Worm (Caenorhabditis elegans) whole organism, young adult: Measurements from ENCODE around the gene C02B8.7.

Experiments used
- B0019.2 ChIP-seq: fragments of 200-800 bp; sonication (Bioruptor generic); conservative IDR thresholded peaks from 2 replicates; pipeline ENCODE4 v1.3.6; 2022; ENCODE audit warnings: missing genetic modification reagents, missing genetic modification characterization, missing compliant biosample characterization
- C17E4.6 ChIP-seq: fragments of 200-800 bp; sonication (Bioruptor generic); IDR thresholded peaks from 2 replicates; pipeline ENCODE4 v1.3.6; 2022; ENCODE audit warnings: missing genetic modification reagents, missing genetic modification characterization, missing compliant biosample characterization
- D2030.7 ChIP-seq: fragments of 200-800 bp; sonication (Bioruptor generic); IDR thresholded peaks from 2 replicates; pipeline ENCODE4 v1.3.6; 2022; ENCODE audit warnings: missing genetic modification reagents, missing genetic modification characterization, missing compliant biosample characterization
- F23B12.7 ChIP-seq: sonication (generic microtip); optimal IDR thresholded peaks from 2 replicates; lab custom pipeline; 2017; ENCODE audit warnings: missing genetic modification characterization, mild to moderate bottlenecking, missing compliant biosample characterization, antibody characterized with exemption, moderate library complexity; ENCODE audit not compliant: insufficient read depth
- F33H1.4 ChIP-seq: fragments of 200-800 bp; sonication (Bioruptor generic); IDR thresholded peaks from 2 replicates; pipeline ENCODE4 v1.3.6; 2022; ENCODE audit warnings: missing genetic modification reagents, missing genetic modification characterization, missing compliant biosample characterization
- F57A8.1 ChIP-seq: fragments of 200-800 bp; sonication (Bioruptor generic); optimal IDR thresholded peaks from 2 replicates; lab custom pipeline; 2018; ENCODE audit warnings: mild to moderate bottlenecking, missing genetic modification characterization, moderate library complexity, missing compliant biosample characterization
- K11D2.4 ChIP-seq: fragments of 200-800 bp; sonication (Bioruptor generic); IDR thresholded peaks from 2 replicates; pipeline ENCODE4 v1.3.6; 2022; ENCODE audit warnings: missing genetic modification reagents, missing genetic modification characterization, missing compliant biosample characterization
- T07F8.4 ChIP-seq: sonication (generic microtip); optimal IDR thresholded peaks from 2 replicates; lab custom pipeline; 2016; ENCODE audit warnings: mild to moderate bottlenecking, missing genetic modification characterization, moderate library complexity, missing compliant biosample characterization
- T26A5.8 ChIP-seq: sonication (generic microtip); optimal IDR thresholded peaks from 2 replicates; lab custom pipeline; 2016; ENCODE audit warnings: missing genetic modification characterization, missing compliant biosample characterization
- Y67H2A.10 ChIP-seq: fragments of 200-800 bp; sonication (Bioruptor generic); conservative IDR thresholded peaks from 2 replicates; pipeline ENCODE4 v1.3.6; 2022; ENCODE audit warnings: missing genetic modification reagents, missing genetic modification characterization, missing compliant biosample characterization
- ZK185.1 ChIP-seq: sonication (generic microtip); optimal IDR thresholded peaks from 2 replicates; lab custom pipeline; 2016; ENCODE audit warnings: mild to moderate bottlenecking, missing genetic modification characterization, missing compliant biosample characterization; ENCODE audit not compliant: poor library complexity, severe bottlenecking
- aptf-3 ChIP-seq: fragments of 200-800 bp; sonication (Bioruptor generic); IDR thresholded peaks from 2 replicates; pipeline ENCODE4 v1.3.6; 2022; ENCODE audit warnings: missing genetic modification characterization, missing compliant biosample characterization
- athp-1 ChIP-seq: sonication (generic microtip); optimal IDR thresholded peaks from 2 replicates; lab custom pipeline; 2017; ENCODE audit warnings: mild to moderate bottlenecking, missing genetic modification characterization, missing compliant biosample characterization
- attf-5 ChIP-seq: fragments of 200-800 bp; sonication (Bioruptor generic); optimal IDR thresholded peaks from 2 replicates; lab custom pipeline; 2018; ENCODE audit warnings: mild to moderate bottlenecking, missing genetic modification characterization, missing compliant biosample characterization
- attf-6 ChIP-seq: fragments of 200-800 bp; sonication (Bioruptor generic); IDR thresholded peaks from 2 replicates; pipeline ENCODE4 v1.3.6; 2022; ENCODE audit warnings: missing genetic modification reagents, missing genetic modification characterization, missing compliant biosample characterization
- ceh-40 ChIP-seq: fragments of 200-800 bp; sonication (Bioruptor generic); IDR thresholded peaks from 2 replicates; pipeline ENCODE4 v1.3.6; 2022; ENCODE audit warnings: missing genetic modification characterization, missing compliant biosample characterization
- ceh-58 ChIP-seq: fragments of 200-800 bp; sonication (Bioruptor generic); IDR thresholded peaks from 2 replicates; pipeline ENCODE4 v1.3.6; 2022; ENCODE audit warnings: missing genetic modification characterization, missing compliant biosample characterization
- ceh-79 ChIP-seq: sonication (generic microtip); optimal IDR thresholded peaks from 2 replicates; lab custom pipeline; 2017; ENCODE audit warnings: mild to moderate bottlenecking, missing genetic modification characterization, missing compliant biosample characterization
- die-1 ChIP-seq: sonication (generic microtip); optimal IDR thresholded peaks from 2 replicates; lab custom pipeline; 2016; ENCODE audit warnings: missing genotype, mild to moderate bottlenecking, missing genetic modification characterization, missing compliant biosample characterization
- dpff-1 ChIP-seq: sonication (generic microtip); optimal IDR thresholded peaks from 2 replicates; lab custom pipeline; 2017; ENCODE audit warnings: mild to moderate bottlenecking, missing genetic modification characterization, missing compliant biosample characterization
- egl-18 ChIP-seq: fragments of 200-800 bp; sonication (Bioruptor generic); IDR thresholded peaks from 2 replicates; pipeline ENCODE4 v1.3.6; 2022; ENCODE audit warnings: missing genetic modification reagents, missing genetic modification characterization, missing compliant biosample characterization
- egl-44 ChIP-seq: fragments of 200-800 bp; sonication (Bioruptor generic); IDR thresholded peaks from 2 replicates; pipeline ENCODE4 v1.3.6; 2022; ENCODE audit warnings: missing genetic modification reagents, missing genetic modification characterization, missing compliant biosample characterization
- ekl-4 ChIP-seq: fragments of 200-800 bp; sonication (Bioruptor generic); IDR thresholded peaks from 2 replicates; pipeline ENCODE4 v1.3.6; 2022; ENCODE audit warnings: missing genetic modification reagents, missing genetic modification characterization, missing compliant biosample characterization
- ets-4 ChIP-seq: fragments of 200-800 bp; sonication (Bioruptor generic); optimal IDR thresholded peaks from 2 replicates; lab custom pipeline; 2018; ENCODE audit warnings: mild to moderate bottlenecking, missing genetic modification characterization, missing compliant biosample characterization
- fkh-3 ChIP-seq: sonication (generic microtip); optimal IDR thresholded peaks from 2 replicates; lab custom pipeline; 2016; ENCODE audit warnings: mild to moderate bottlenecking, missing genetic modification characterization, missing compliant biosample characterization
- hlh-12 ChIP-seq: sonication (generic microtip); optimal IDR thresholded peaks from 2 replicates; lab custom pipeline; 2016; ENCODE audit warnings: missing genetic modification characterization, missing compliant biosample characterization
- lin-35 ChIP-seq, 3 experiments: fragments of 150-350 bp in 2 of 3; sonication (generic microtip) in 1 of 3; optimal IDR thresholded peaks; 2 replicates each; lab custom pipeline; 2014 to 2018; ENCODE audit warnings: missing biosample characterization in 3 of 3, missing genetic modification characterization in 3 of 3, missing genetic modification reagents in 3 of 3
- lin-54 ChIP-seq: fragments of 200-800 bp; sonication (Bioruptor generic); optimal IDR thresholded peaks from 2 replicates; lab custom pipeline; 2018; ENCODE audit warnings: mild to moderate bottlenecking, missing genetic modification characterization, missing compliant biosample characterization
- lir-1 ChIP-seq: fragments of 200-800 bp; sonication (Bioruptor generic); conservative IDR thresholded peaks from 2 replicates; pipeline ENCODE4 v1.3.6; 2022; ENCODE audit warnings: missing genetic modification reagents, missing genetic modification characterization, missing compliant biosample characterization
- madf-10 ChIP-seq: sonication (generic microtip); optimal IDR thresholded peaks from 2 replicates; lab custom pipeline; 2016; ENCODE audit warnings: mild to moderate bottlenecking, missing genetic modification characterization, missing compliant biosample characterization
- madf-6 ChIP-seq: fragments of 200-800 bp; sonication (Bioruptor generic); IDR thresholded peaks from 2 replicates; pipeline ENCODE4 v1.3.6; 2022; ENCODE audit warnings: missing genetic modification reagents, missing genetic modification characterization, missing compliant biosample characterization
- mxl-1 ChIP-seq: sonication (generic microtip); optimal IDR thresholded peaks from 2 replicates; lab custom pipeline; 2016; ENCODE audit warnings: missing genetic modification characterization, missing compliant biosample characterization
- nhr-120 ChIP-seq: fragments of 200-800 bp; sonication (Bioruptor generic); IDR thresholded peaks from 2 replicates; pipeline ENCODE4 v1.3.6; 2022; ENCODE audit warnings: missing genetic modification characterization, missing compliant biosample characterization
- nhr-179 ChIP-seq: sonication (generic microtip); optimal IDR thresholded peaks from 2 replicates; lab custom pipeline; 2016; ENCODE audit warnings: mild to moderate bottlenecking, missing genetic modification characterization, missing compliant biosample characterization
- pbrm-1 ChIP-seq: fragments of 200-800 bp; sonication (Bioruptor generic); IDR thresholded peaks from 2 replicates; pipeline ENCODE4 v1.3.6; 2022; ENCODE audit warnings: missing genetic modification reagents, missing genetic modification characterization, missing compliant biosample characterization
- repo-1 ChIP-seq: sonication (generic microtip); optimal IDR thresholded peaks from 2 replicates; lab custom pipeline; 2017; ENCODE audit warnings: mild to moderate bottlenecking, missing genetic modification characterization, missing compliant biosample characterization
- snpc-1.3 ChIP-seq: sonication (generic microtip); optimal IDR thresholded peaks from 2 replicates; lab custom pipeline; 2017; ENCODE audit warnings: missing genetic modification characterization, mild to moderate bottlenecking, missing compliant biosample characterization, antibody characterized with exemption, moderate library complexity, missing genotype, missing genetic modification reagents; ENCODE audit not compliant: insufficient read depth
- sptf-2 ChIP-seq: fragments of 200-800 bp; sonication (Bioruptor generic); optimal IDR thresholded peaks from 2 replicates; lab custom pipeline; 2018; ENCODE audit warnings: mild to moderate bottlenecking, missing genetic modification characterization, missing compliant biosample characterization
- unc-130 ChIP-seq: sonication (generic microtip); optimal IDR thresholded peaks from 2 replicates; lab custom pipeline; 2016; ENCODE audit warnings: missing genetic modification reagents, missing genetic modification characterization, missing compliant biosample characterization
- xnd-1 ChIP-seq: sonication (generic microtip); optimal IDR thresholded peaks from 2 replicates; lab custom pipeline; 2016; ENCODE audit warnings: missing genotype, missing genetic modification reagents, missing genetic modification characterization, missing compliant biosample characterization
- ztf-18 ChIP-seq: sonication (generic microtip); optimal IDR thresholded peaks from 2 replicates; lab custom pipeline; 2016; ENCODE audit warnings: missing genotype, mild to moderate bottlenecking, missing genetic modification characterization, missing compliant biosample characterization
- ztf-3 ChIP-seq: fragments of 200-800 bp; sonication (Bioruptor generic); optimal IDR thresholded peaks from 2 replicates; lab custom pipeline; 2018; ENCODE audit warnings: mild to moderate bottlenecking, missing genetic modification characterization, missing compliant biosample characterization
- ztf-6 ChIP-seq: fragments of 200-800 bp; sonication (Bioruptor generic); IDR thresholded peaks from 2 replicates; pipeline ENCODE4 v1.3.6; 2022; ENCODE audit warnings: missing genetic modification reagents, missing genetic modification characterization, missing compliant biosample characterization

Gene C02B8.7

ce11 chrX:8163555-8163954 lies 25.9 kb upstream of the C02B8.7 start (continued):
- TF ChIP-seq repo-1 (no peak), F33H1.4 (GFP tag; lab: Robert Waterston, UW) (no peak), B0019.2 (GFP tag; lab: Robert Waterston, UW) (no peak), xnd-1 (tag; lab: Kevin White, UChicago) (no peak), K11D2.4 (GFP tag; lab: Robert Waterston, UW) (0 out of 2 replicates have a peak, but pooled peaks have one; percentile 51), nhr-120 (GFP tag; lab: Robert Waterston, UW) (no peak), aptf-3 (0 out of 2 replicates have a peak, but pooled peaks have one; percentile 66), ztf-18 (tag; lab: Kevin White, UChicago) (no peak), mxl-1 (tag; lab: Kevin White, UChicago) (no peak), unc-130 (GFP tag; lab: Kevin White, UChicago) (no peak), T07F8.4 (tag; lab: Kevin White, UChicago) (no peak), athp-1 (tag; lab: Kevin White, UChicago) (no peak), ets-4 (GFP tag; lab: Kevin White, UChicago) (no peak), egl-44 (GFP tag; lab: Robert Waterston, UW) (0 out of 2 replicates have a peak, but pooled peaks have one; percentile 14), pbrm-1 (GFP tag; lab: Robert Waterston, UW) (0 out of 2 replicates have a peak, but pooled peaks have one; percentile 39), madf-10 (no peak), snpc-1.3 (tag; lab: Kevin White, UChicago) (no peak), attf-6 (GFP tag; lab: Robert Waterston, UW) (no peak), nhr-179 (no peak), egl-18 (GFP tag; lab: Robert Waterston, UW) (no peak), fkh-3 (tag; lab: Kevin White, UChicago) (peak; percentile 3), F57A8.1 (GFP tag; lab: Kevin White, UChicago) (no peak), ceh-40 (GFP tag; lab: Robert Waterston, UW) (no peak), ekl-4 (GFP tag; lab: Robert Waterston, UW) (no peak), T26A5.8 (no peak), C17E4.6 (GFP tag; lab: Robert Waterston, UW) (no peak), ceh-79 (tag; lab: Kevin White, UChicago) (peak; percentile 11), ztf-3 (GFP tag; lab: Kevin White, UChicago) (no peak), lin-54 (GFP tag; lab: Kevin White, UChicago) (no peak), D2030.7 (no peak), ZK185.1 (tag; lab: Kevin White, UChicago) (no peak), lir-1 (GFP tag; lab: Robert Waterston, UW) (peak; percentile 56), lin-35 (GFP tag; optimal IDR thresholded peaks at IDR 0.05; lab: Kevin White, UChicago) (no peak), attf-5 (GFP tag; lab: Kevin White, UChicago) (no peak), madf-6 (no peak), hlh-12 (tag; lab: Kevin White, UChicago) (no peak), sptf-2 (peak; percentile 40), F23B12.7 (tag; lab: Kevin White, UChicago) (no peak), ztf-6 (GFP tag; lab: Robert Waterston, UW) (0 out of 2 replicates have a peak, but pooled peaks have one; percentile 9)

DNA sequence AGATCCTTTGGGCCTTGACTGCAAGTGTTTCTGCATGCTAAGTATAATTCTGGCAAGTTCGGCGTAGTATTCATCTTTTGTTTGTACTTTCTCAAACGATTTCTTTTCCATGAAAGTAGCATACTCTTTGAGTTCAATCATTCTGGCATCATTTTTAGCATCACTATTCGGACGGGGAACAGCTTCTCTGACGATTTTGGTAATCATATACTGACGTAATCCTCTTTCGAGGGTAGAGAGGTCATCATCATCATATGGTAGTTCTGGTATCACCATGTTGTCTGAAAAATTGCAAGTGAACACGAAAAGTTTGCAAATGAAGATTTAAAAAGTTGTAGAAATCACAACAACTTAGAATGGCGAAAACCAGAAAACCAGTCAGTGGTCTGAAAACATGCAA lies 25.1 kb upstream of the C02B8.7 start, which contains the start of gene F22F1.3:
Gene F22F1.3 (minus strand): TSS at position 281 of the 400 bp plus-strand sequence.
- no peak for TF ChIP-seq egl-18 (GFP tag; lab: Robert Waterston, UW)
- TF ChIP-seq Y67H2A.10 (GFP tag; lab: Robert Waterston, UW), result no peak
- TF ChIP-seq die-1 (tag; lab: Kevin White, UChicago), result no peak
- TF ChIP-seq ceh-58 (GFP tag; lab: Robert Waterston, UW), result no peak
- TF ChIP-seq xnd-1 (tag; lab: Kevin White, UChicago), result no peak
- no peak for TF ChIP-seq dpff-1 (tag; lab: Kevin White, UChicago)
